Fruit fly (Drosophila melanogaster): ENCODE results near the gene Hibch.

Hibch gene

dm6 chr3R:15371833-15372232 lies 14.8 kb downstream of the Hibch start, which contains the start of the genes Ccm3 and CG6136 (continued):
- TF ChIP-seq Dref (GFP tag; IDR thresholded peaks at IDR 0.05) (peak; percentile 97), Sry-β (GFP tag; optimal IDR thresholded peaks at IDR 0.05) (no peak), CG4854 (GFP tag; optimal IDR thresholded peaks at IDR 0.05) (peak; percentile 33), Drgx (GFP tag; IDR thresholded peaks at IDR 0.05) (0 out of 2 replicates have a peak, but pooled peaks have one; percentile 20), CG8089 (GFP tag; optimal IDR thresholded peaks at IDR 0.05) (no peak), CG7963 (GFP tag; IDR thresholded peaks at IDR 0.05; ENCODE audit: partially characterized antibody) (peak; percentile 83), fd3F (GFP tag; optimal IDR thresholded peaks at IDR 0.05) (no peak), lab (GFP tag; optimal IDR thresholded peaks at IDR 0.05) (peak; percentile 61), Hr3 (GFP tag; optimal IDR thresholded peaks at IDR 0.05) (peak; percentile 12), chinmo (GFP tag; IDR thresholded peaks at IDR 0.05; ENCODE audit: partially characterized antibody) (peak; percentile 88; the same call in 3 of the 4 replicates), Awh (GFP tag; IDR thresholded peaks at IDR 0.05) (no peak), CG14014 (GFP tag; IDR thresholded peaks at IDR 0.05) (peak; percentile 65; the same call in 1 of the 2 replicates), CG13424 (tag; optimal IDR thresholded peaks at IDR 0.05) (peak; percentile 3), CG10366 (GFP tag; IDR thresholded peaks at IDR 0.05) (peak; percentile 23; the same call in 1 of the 2 replicates), amos (GFP tag; IDR thresholded peaks at IDR 0.05; ENCODE audit: partially characterized antibody) (peak; percentile 95), Antp (GFP tag; optimal IDR thresholded peaks at IDR 0.05) (peak; percentile 29), Ets65A (GFP tag) (peak; percentile 94), gsb (GFP tag; IDR thresholded peaks at IDR 0.05) (0 out of 2 replicates have a peak, but pooled peaks have one; percentile 30), tgo (GFP tag; IDR thresholded peaks at IDR 0.05) (no peak; the same call in 2 of the 3 replicates), CG10274 (GFP tag; optimal IDR thresholded peaks at IDR 0.05) (no peak), gfzf (GFP tag; optimal IDR thresholded peaks at IDR 0.05) (no peak), al (GFP tag; IDR thresholded peaks at IDR 0.05) (peak; percentile 52; the same call in 1 of the 2 replicates), CG11247 (GFP tag; IDR thresholded peaks at IDR 0.05) (peak; percentile 44; the same call in 1 of the 2 replicates), unc-4 (GFP tag; IDR thresholded peaks at IDR 0.05; ENCODE audit: partially characterized antibody) (peak; percentile 92), CG18599 (GFP tag; optimal IDR thresholded peaks at IDR 0.05) (peak; percentile 51), B-H1 (GFP tag; IDR thresholded peaks at IDR 0.05) (no peak), knrl (GFP tag; IDR thresholded peaks at IDR 0.05; ENCODE audit: partially characterized antibody) (peak; percentile 89), CG8290 (GFP tag; optimal IDR thresholded peaks at IDR 0.05) (no peak), CG8290 (tag; optimal IDR thresholded peaks at IDR 0.05) (peak in 1 of 2 experiments; percentile 69), CG7839 (tag; optimal IDR thresholded peaks at IDR 0.05) (no peak), CG12155 (GFP tag; optimal IDR thresholded peaks at IDR 0.05) (peak; percentile 42), vvl (GFP tag; IDR thresholded peaks at IDR 0.05) (peak; percentile 91), gt (GFP tag; IDR thresholded peaks at IDR 0.05) (no peak), CG10431 (GFP tag; optimal IDR thresholded peaks at IDR 0.05) (no peak), CG18619 (GFP tag; optimal IDR thresholded peaks at IDR 0.05) (peak; percentile 11), stc (GFP tag; IDR thresholded peaks at IDR 0.05) (no peak), lbe (GFP tag; optimal IDR thresholded peaks at IDR 0.05) (peak; percentile 59), nerfin-2 (GFP tag; IDR thresholded peaks at IDR 0.05; ENCODE audit: partially characterized antibody) (peak; percentile 88), CG2120 (GFP tag; optimal IDR thresholded peaks at IDR 0.05) (peak; percentile 72), tll (GFP tag; optimal IDR thresholded peaks at IDR 0.05) (no peak), ash1 (GFP tag; optimal IDR thresholded peaks at IDR 0.05) (no peak), CG30020 (tag; optimal IDR thresholded peaks at IDR 0.05) (peak; percentile 19), dm (GFP tag; optimal IDR thresholded peaks at IDR 0.05) (peak; percentile 2), nerfin-1 (tag; optimal IDR thresholded peaks at IDR 0.05) (peak; percentile 4), bbx (GFP tag; IDR thresholded peaks at IDR 0.05; ENCODE audit: partially characterized antibody) (peak; percentile 95), seq (GFP tag; IDR thresholded peaks at IDR 0.05) (peak; percentile 17; the same call in 1 of the 2 replicates), CG2116 (GFP tag; optimal IDR thresholded peaks at IDR 0.05) (peak; percentile 90), unpg (GFP tag; optimal IDR thresholded peaks at IDR 0.05) (peak; percentile 36), CTCF (GFP tag; optimal IDR thresholded peaks at IDR 0.05) (no peak), CG11504 (tag; optimal IDR thresholded peaks at IDR 0.05) (no peak), CG17328 (GFP tag; IDR thresholded peaks at IDR 0.05) (peak; percentile 46)
